Worm (Caenorhabditis elegans) whole organism, midembryonic: ENCODE measurements around the gene pek-1.

Source experiments
- cog-1 ChIP-seq: sonication (generic microtip); optimal IDR thresholded peaks from 2 replicates; lab custom pipeline; 2016; ENCODE audit warnings: missing genetic modification characterization, missing compliant biosample characterization
- klf-2 ChIP-seq: fragments of 200-800 bp; sonication (Bioruptor generic); conservative IDR thresholded peaks from 2 replicates; pipeline ENCODE4 v1.3.6; 2022; ENCODE audit warnings: missing genetic modification reagents, missing genetic modification characterization, missing compliant biosample characterization

DNA sequence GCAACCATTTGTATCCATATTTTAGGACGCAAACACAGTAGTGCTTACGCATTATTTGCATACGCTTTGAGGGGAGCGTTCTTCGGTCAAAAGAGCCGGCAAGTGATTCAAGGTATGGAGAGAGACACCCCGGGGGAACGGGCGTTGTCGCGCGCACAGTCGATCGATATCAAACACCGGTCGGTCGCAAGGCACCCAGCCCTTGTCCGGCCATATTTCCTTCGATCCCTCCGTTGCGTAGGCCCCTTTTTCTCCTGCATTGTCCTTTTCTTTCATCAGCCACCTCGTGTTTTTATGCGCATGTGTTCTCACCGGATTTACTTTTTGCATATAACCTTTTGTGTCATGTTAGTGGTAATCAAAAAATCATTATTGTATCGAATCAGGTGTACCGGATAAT lies 48.7 kb downstream of the pek-1 start:
- TF ChIP-seq cog-1 (tag; lab: Kevin White, UChicago) (no peak), klf-2 (no peak)
